Fruit fly (Drosophila melanogaster) whole organism, pupa: Measurements from ENCODE around the gene mbo.

ENCODE experiments used
- CG14655 ChIP-seq: fragments of 200-800 bp; sonication (Bioruptor generic); optimal IDR thresholded peaks from 3 replicates; lab custom pipeline; 2017; ENCODE audit warnings: mild to moderate bottlenecking, missing biosample characterization, missing genetic modification reagents, missing genetic modification characterization
- CG15710 ChIP-seq: fragments of 200-800 bp; sonication (Bioruptor generic); optimal IDR thresholded peaks from 2 replicates; lab custom pipeline; 2018; ENCODE audit warnings: missing biosample characterization, mild to moderate bottlenecking, missing genetic modification characterization, moderate library complexity
- CG8301 ChIP-seq: fragments of 200-800 bp; sonication (Bioruptor generic); optimal IDR thresholded peaks from 2 replicates; lab custom pipeline; 2018; ENCODE audit warnings: missing biosample characterization, mild to moderate bottlenecking, missing genetic modification characterization
- CG9948 ChIP-seq: fragments of 200-800 bp; sonication (Bioruptor generic); optimal IDR thresholded peaks from 2 replicates; lab custom pipeline; 2018; ENCODE audit warnings: missing biosample characterization, mild to moderate bottlenecking, missing genetic modification characterization, moderate library complexity

DNA sequence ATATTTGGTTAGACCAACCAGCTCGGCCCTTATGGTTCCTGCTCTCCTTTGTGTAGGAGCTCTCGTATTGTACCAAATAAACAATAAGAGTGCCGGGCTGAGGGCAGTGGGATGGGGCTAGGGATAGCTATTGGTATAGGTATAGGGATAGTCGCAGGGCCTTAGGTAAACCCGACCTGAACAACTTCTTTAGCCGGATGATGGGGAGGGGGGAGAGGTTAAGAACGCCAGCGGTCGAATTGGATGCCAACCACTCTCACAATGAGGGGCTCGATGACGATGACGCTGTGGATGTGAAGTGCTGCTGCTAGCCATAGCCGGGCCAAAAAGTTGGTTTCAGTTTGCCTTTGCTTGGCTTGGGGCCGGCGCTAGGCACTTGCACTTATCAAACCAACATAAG is 31.5 kb downstream of the mbo start:
- TF ChIP-seq CG15710 (tag; lab: Kevin White, UChicago) (no peak), CG14655 (no peak), CG8301 (tag; lab: Kevin White, UChicago) (no peak), CG9948 (tag; lab: Kevin White, UChicago) (no peak)
